Worm (Caenorhabditis elegans) whole organism, L4/young adult: ENCODE results near the gene imb-2.
"Not testable (repeated sequence)": the region's sequence is repeated elsewhere in the genome, so short reads cannot be mapped to it uniquely, and the experiment has no call there.

ENCODE experiments used
- W03F9.2 ChIP-seq: fragments of 150-350 bp; optimal IDR thresholded peaks from 2 replicates; lab custom pipeline; 2014; ENCODE audit warnings: missing biosample characterization, missing genetic modification characterization
- dao-5 ChIP-seq: sonication (generic microtip); optimal IDR thresholded peaks from 2 replicates; lab custom pipeline; 2016; ENCODE audit warnings: missing genotype, missing genetic modification characterization, moderate library complexity, missing compliant biosample characterization
- him-1 ChIP-seq: sonication (generic microtip); optimal IDR thresholded peaks from 2 replicates; lab custom pipeline; 2016; ENCODE audit warnings: missing genotype, missing genetic modification reagents, missing genetic modification characterization, missing compliant biosample characterization

The imb-2 gene

ce11 chrII:14365182-14365751 is at the start of gene imb-2:
imb-2 (plus strand) TSS chrII:14365701.
- TF ChIP-seq him-1: no peak
- TF ChIP-seq W03F9.2 (tag; lab: Kevin White, UChicago): peak; percentile 60
- no peak for TF ChIP-seq dao-5

ce11 chrII:14318027-14318426 is 47.5 kb upstream of the imb-2 start, which contains the start of gene Y54G11A.14:
Y54G11A.14 (plus strand) TSS chrII:14318158.
- TF ChIP-seq him-1: no peak
- no peak for TF ChIP-seq W03F9.2 (tag; lab: Kevin White, UChicago)
- TF ChIP-seq dao-5: no peak

ce11 chrII:14319227-14319626 is 46.3 kb upstream of the imb-2 start:
- TF ChIP-seq W03F9.2 (tag; lab: Kevin White, UChicago): no peak
- TF ChIP-seq him-1: no peak
- TF ChIP-seq dao-5: no peak

- no peak for TF ChIP-seq W03F9.2 (tag; lab: Kevin White, UChicago)
- no peak for TF ChIP-seq dao-5
- no peak for TF ChIP-seq him-1
Observed at ce11 chrII:14321225-14321624, 44.3 kb upstream of the imb-2 start.

- not testable (repeated sequence) for TF ChIP-seq him-1; dao-5; W03F9.2 (tag; lab: Kevin White, UChicago)
Observed at ce11 chrII:14344166-14344565, 21.3 kb upstream of the imb-2 start, which contains the start of gene ddl-3. ddl-3 (minus strand) TSS chrII:14344454.

- TF ChIP-seq him-1; dao-5; W03F9.2 (tag; lab: Kevin White, UChicago): not testable (repeated sequence)
Observed at ce11 chrII:14346243-14346642, 19.3 kb upstream of the imb-2 start, which contains the start of gene Y54G11A.9. Y54G11A.9 (minus strand) TSS chrII:14346438.

- peak; percentile 96 for TF ChIP-seq W03F9.2 (tag; lab: Kevin White, UChicago)
- TF ChIP-seq dao-5: no peak
Observed at ce11 chrII:14349356-14349923, 16.1 kb upstream of the imb-2 start, which contains the start of the genes Y54G11A.17, lin-7 and elof-1. Y54G11A.17 (minus strand) TSS chrII:14349406. lin-7 (minus strand) TSS chrII:14349406. elof-1 (plus strand) TSS chrII:14349738.

- TF ChIP-seq dao-5 (peak; percentile 21), him-1 (no peak)
Observed at ce11 chrII:14350768-14351167, 14.7 kb upstream of the imb-2 start.

ce11 chrII:14351352-14351751 is 14.1 kb upstream of the imb-2 start:
- TF ChIP-seq him-1: no peak
- TF ChIP-seq W03F9.2 (tag; lab: Kevin White, UChicago): no peak
- no peak for TF ChIP-seq dao-5

ce11 chrII:14357936-14358416 is 7.5 kb upstream of the imb-2 start, which contains the start of the genes agl-1 and pfs-2:
agl-1 (minus strand) TSS chrII:14358113.
pfs-2 (plus strand) TSS chrII:14358366.
- no peak for TF ChIP-seq him-1
- peak; percentile 77 for TF ChIP-seq W03F9.2 (tag; lab: Kevin White, UChicago)

- TF ChIP-seq him-1: no peak
Observed at ce11 chrII:14359007-14359406, 6.5 kb upstream of the imb-2 start.

- TF ChIP-seq him-1: no peak
- TF ChIP-seq dao-5: no peak
- no peak for TF ChIP-seq W03F9.2 (tag; lab: Kevin White, UChicago)
Observed at ce11 chrII:14360675-14361074, 4.8 kb upstream of the imb-2 start.

- TF ChIP-seq dao-5 (no peak), W03F9.2 (tag; lab: Kevin White, UChicago) (no peak), him-1 (no peak)
Observed at ce11 chrII:14361719-14362118, 3.8 kb upstream of the imb-2 start, which contains the start of gene tebp-1. tebp-1 (plus strand) TSS chrII:14362019.

- TF ChIP-seq W03F9.2 (tag; lab: Kevin White, UChicago) (no peak), him-1 (no peak), dao-5 (no peak)
Observed at ce11 chrII:14374594-14374993, 9.1 kb downstream of the imb-2 start.

- TF ChIP-seq dao-5 (no peak), him-1 (no peak), W03F9.2 (tag; lab: Kevin White, UChicago) (no peak)
Observed at ce11 chrII:14377796-14378195, 12.3 kb downstream of the imb-2 start, which contains the start of gene acr-20. acr-20 (minus strand) TSS chrII:14377896.
